Fruit fly (Drosophila melanogaster) Kc167 (cell line): ENCODE data around the gene CG46465.

Experiments used
- Myc ChIP-seq: fragments of >200 bp; optimal IDR thresholded peaks from 2 replicates; lab custom pipeline; 2017; ENCODE audit warnings: missing external identifiers
- Sin3A ChIP-seq: fragments of >200 bp; optimal IDR thresholded peaks from 2 replicates; lab custom pipeline; 2018; ENCODE audit warnings: missing external identifiers
- psq ChIP-seq: fragments of >200 bp; optimal IDR thresholded peaks from 2 replicates; lab custom pipeline; 2017; ENCODE audit warnings: missing external identifiers
- ttk ChIP-seq: sonication (Bioruptor generic); optimal IDR thresholded peaks from 2 replicates; lab custom pipeline; 2017; ENCODE audit warnings: missing external identifiers

dm6 chr2L:18966844-18967243 is 25.5 kb upstream of the CG46465 start:
- no peak for TF ChIP-seq Myc
- TF ChIP-seq psq (lab: Kevin White, UChicago): no peak
- TF ChIP-seq ttk (lab: Kevin White, UChicago): no peak
- TF ChIP-seq Sin3A (lab: Kevin White, UChicago): no peak
